Fruit fly (Drosophila melanogaster) whole organism, wandering third instar larva: ENCODE data around the gene CG32428.
A peak's percentile ranks its signal among the peaks of the same experiment; 100 is the strongest.

Experiments
- Abd-B ChIP-seq: fragments of >200 bp; optimal IDR thresholded peaks from 2 replicates; lab custom pipeline; 2017; ENCODE audit warnings: missing biosample characterization, missing genetic modification characterization
- CG9705 ChIP-seq: fragments of 200-800 bp; sonication (Bioruptor generic); optimal IDR thresholded peaks from 2 replicates; lab custom pipeline; 2018; ENCODE audit warnings: missing biosample characterization, mild to moderate bottlenecking, missing genetic modification characterization
- CrebA ChIP-seq: fragments of 200-800 bp; sonication (Bioruptor generic); optimal IDR thresholded peaks from 2 replicates; lab custom pipeline; 2016; ENCODE audit warnings: missing biosample characterization, mild to moderate bottlenecking, missing genetic modification characterization, borderline replicate concordance
- Dfd ChIP-seq: fragments of >200 bp; optimal IDR thresholded peaks from 2 replicates; lab custom pipeline; 2017; ENCODE audit warnings: missing biosample characterization, missing genetic modification characterization
- Dif ChIP-seq: fragments of 200-275, 200-300 bp; sonication (Bioruptor generic); optimal IDR thresholded peaks from 2 replicates; lab custom pipeline; 2018; ENCODE audit warnings: missing biosample characterization, missing genetic modification characterization; ENCODE audit not compliant: partially characterized antibody
- GATAd ChIP-seq: sonication (Bioruptor generic); optimal IDR thresholded peaks from 2 replicates; lab custom pipeline; 2016; ENCODE audit warnings: missing biosample characterization, missing genetic modification characterization
- HLH106 ChIP-seq: fragments of 200-800 bp; optimal IDR thresholded peaks from 3 replicates; lab custom pipeline; 2019; ENCODE audit warnings: missing biosample characterization, mild to moderate bottlenecking, missing genetic modification characterization, moderate library complexity
- Hnf4 ChIP-seq: fragments of 200-800 bp; sonication (Bioruptor generic); optimal IDR thresholded peaks from 2 replicates; lab custom pipeline; 2016; ENCODE audit warnings: missing biosample characterization, mild to moderate bottlenecking, missing genetic modification characterization
- Hr78 ChIP-seq: fragments of >200 bp; optimal IDR thresholded peaks from 2 replicates; lab custom pipeline; 2017; ENCODE audit warnings: missing biosample characterization, missing genetic modification characterization
- Hr83 ChIP-seq: fragments of 200-300 bp; sonication (Bioruptor generic); optimal IDR thresholded peaks from 2 replicates; lab custom pipeline; 2016; ENCODE audit warnings: missing biosample characterization, mild to moderate bottlenecking, missing genetic modification characterization, moderate library complexity; ENCODE audit not compliant: poor library complexity, severe bottlenecking
- Jra ChIP-seq: sonication (Bioruptor generic); optimal IDR thresholded peaks from 2 replicates; lab custom pipeline; 2016; ENCODE audit warnings: missing biosample characterization, missing genetic modification characterization
- Myc ChIP-seq: fragments of >200 bp; optimal IDR thresholded peaks from 2 replicates; lab custom pipeline; 2017
- N ChIP-seq: fragments of >200 bp; optimal IDR thresholded peaks from 2 replicates; lab custom pipeline; 2018; ENCODE audit warnings: missing biosample characterization, missing external identifiers, missing genetic modification characterization
- OdsH ChIP-seq: fragments of 200-800 bp; sonication (Bioruptor generic); optimal IDR thresholded peaks from 2 replicates; lab custom pipeline; 2016; ENCODE audit warnings: missing biosample characterization, mild to moderate bottlenecking, missing genetic modification characterization
- Rel ChIP-seq, 2 experiments: fragments of 200-800 bp; sonication (Bioruptor generic) in 1 of 2; optimal IDR thresholded peaks; 2 replicates in 1 of 2; 3 replicates in 1 of 2; lab custom pipeline; 2016 to 2019; ENCODE audit warnings: mild to moderate bottlenecking in 2 of 2, missing biosample characterization in 2 of 2, missing genetic modification characterization in 2 of 2, moderate library complexity in 1 of 2
- Sp1 ChIP-seq: fragments of 200-800 bp; sonication (Bioruptor generic); optimal IDR thresholded peaks from 3 replicates; lab custom pipeline; 2019; ENCODE audit warnings: missing biosample characterization, mild to moderate bottlenecking, missing genetic modification characterization, moderate library complexity
- Vsx2 ChIP-seq: fragments of 200-300, 225-300 bp; sonication (Bioruptor generic); optimal IDR thresholded peaks from 2 replicates; lab custom pipeline; 2018; ENCODE audit warnings: missing biosample characterization, missing genetic modification characterization; ENCODE audit not compliant: partially characterized antibody
- br ChIP-seq: fragments of 200-800 bp; sonication (Bioruptor generic); optimal IDR thresholded peaks from 2 replicates; lab custom pipeline; 2016; ENCODE audit warnings: missing biosample characterization, missing genetic modification characterization
- brk ChIP-seq: fragments of 200-800 bp; sonication (Bioruptor generic); optimal IDR thresholded peaks from 2 replicates; lab custom pipeline; 2016; ENCODE audit warnings: missing biosample characterization, mild to moderate bottlenecking, missing genetic modification characterization
- dl ChIP-seq, 2 experiments: fragments of 175-275, 200-275 bp in 1 of 2; fragments of 200-275 bp in 1 of 2; sonication (Bioruptor generic); optimal IDR thresholded peaks; lab custom pipeline; 2018; ENCODE audit warnings: mild to moderate bottlenecking in 2 of 2, missing biosample characterization in 2 of 2, missing genetic modification characterization in 2 of 2, moderate library complexity in 2 of 2; ENCODE audit not compliant: partially characterized antibody in 2 of 2, insufficient read depth in 1 of 2
- dmrt93B ChIP-seq: fragments of 200-800 bp; sonication (Bioruptor generic); optimal IDR thresholded peaks from 2 replicates; lab custom pipeline; 2018; ENCODE audit warnings: missing biosample characterization, mild to moderate bottlenecking, missing genetic modification characterization
- ey ChIP-seq: fragments of 200-800 bp; sonication (Bioruptor generic); optimal IDR thresholded peaks from 2 replicates; lab custom pipeline; 2016; ENCODE audit warnings: missing biosample characterization, missing genetic modification characterization
- foxo ChIP-seq, 2 experiments: fragments of 200-800 bp; sonication (Bioruptor generic); optimal IDR thresholded peaks; 2 replicates in 1 of 2; 3 replicates in 1 of 2; lab custom pipeline; 2016 to 2017; ENCODE audit warnings: missing biosample characterization in 2 of 2, missing genetic modification characterization in 2 of 2
- fru ChIP-seq: fragments of 200-800 bp; sonication (Bioruptor generic); optimal IDR thresholded peaks from 3 replicates; lab custom pipeline; 2016; ENCODE audit warnings: missing biosample characterization, mild to moderate bottlenecking, missing genetic modification characterization
- h ChIP-seq: fragments of 200-800 bp; sonication (Bioruptor generic); optimal IDR thresholded peaks from 3 replicates; lab custom pipeline; 2016; ENCODE audit warnings: missing biosample characterization, mild to moderate bottlenecking, missing genetic modification characterization
- jim ChIP-seq: fragments of 175-275, 200-325 bp; sonication (Bioruptor generic); optimal IDR thresholded peaks from 2 replicates; lab custom pipeline; 2016; ENCODE audit warnings: missing biosample characterization, mild to moderate bottlenecking, missing genetic modification characterization
- pan ChIP-seq: fragments of >200 bp; optimal IDR thresholded peaks from 2 replicates; lab custom pipeline; 2017
- psq ChIP-seq: fragments of 200-800 bp; sonication (Bioruptor generic); optimal IDR thresholded peaks from 3 replicates; lab custom pipeline; 2017; ENCODE audit warnings: missing biosample characterization, mild to moderate bottlenecking, missing genetic modification characterization, moderate library complexity
- rgr ChIP-seq: fragments of 200-800 bp; sonication (Bioruptor generic); optimal IDR thresholded peaks from 3 replicates; lab custom pipeline; 2016; ENCODE audit warnings: missing biosample characterization, mild to moderate bottlenecking, missing genetic modification characterization
- sage ChIP-seq: fragments of 200-800 bp; sonication (Bioruptor generic); optimal IDR thresholded peaks from 2 replicates; lab custom pipeline; 2016; ENCODE audit warnings: missing biosample characterization, mild to moderate bottlenecking, missing genetic modification characterization
- sv ChIP-seq: fragments of 200-800 bp; sonication (Bioruptor generic); optimal IDR thresholded peaks from 3 replicates; lab custom pipeline; 2016; ENCODE audit warnings: missing biosample characterization, missing genetic modification characterization
- usp ChIP-seq: fragments of >200 bp; optimal IDR thresholded peaks from 2 replicates; lab custom pipeline; 2017; ENCODE audit warnings: missing biosample characterization, missing genetic modification characterization

Gene CG32428

DNA sequence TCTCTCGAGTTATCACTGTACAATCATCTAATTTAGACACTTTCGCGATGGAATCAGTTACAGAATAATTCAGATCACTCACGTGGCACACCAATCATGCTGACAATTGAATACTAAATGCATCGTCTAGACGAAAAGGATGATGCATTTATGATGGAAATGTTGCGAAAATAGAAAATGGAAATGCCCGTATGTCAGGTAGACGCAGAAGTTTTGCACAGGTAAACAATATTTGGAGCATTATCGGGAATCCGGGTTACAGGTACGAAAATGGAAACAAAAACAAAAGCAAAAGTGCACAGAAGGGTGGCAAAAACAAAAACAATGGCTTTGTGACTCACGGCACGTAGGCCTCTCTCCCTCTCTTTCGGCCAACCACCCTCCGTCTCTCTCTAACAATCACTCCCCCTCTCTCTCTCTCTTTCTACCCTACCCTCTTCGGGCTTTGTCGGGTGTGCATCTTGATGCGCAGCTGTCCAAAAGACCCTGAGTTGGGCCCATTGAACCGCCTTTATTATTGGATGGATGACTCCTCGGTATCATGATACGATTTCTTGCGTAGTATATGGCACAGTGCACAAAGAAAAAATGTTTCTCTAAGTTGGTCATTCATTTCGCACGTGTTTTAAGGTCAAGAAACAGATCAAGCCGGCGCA is 43.8 kb upstream of the CG32428 start:
- TF ChIP-seq Vsx2 (GFP tag; lab: Kevin White, UChicago) (no peak), HLH106 (tag; lab: Kevin White, UChicago) (no peak), Hnf4 (GFP tag; lab: Kevin White, UChicago) (peak; percentile 11), Dif (peak; percentile 37), ey (GFP tag; lab: Kevin White, UChicago) (no peak), usp (GFP tag; lab: Kevin White, UChicago) (no peak), Abd-B (GFP tag; lab: Kevin White, UChicago) (no peak), Hr78 (GFP tag; lab: Kevin White, UChicago) (no peak), sv (GFP tag; lab: Kevin White, UChicago) (no peak), pan (lab: Kevin White, UChicago) (no peak), CrebA (GFP tag; lab: Kevin White, UChicago) (peak; percentile 46), Hr83 (peak; percentile 83), h (GFP tag; lab: Kevin White, UChicago) (no peak), dl (GFP tag; optimal IDR thresholded peaks at IDR 0.05; lab: Kevin White, UChicago; ENCODE audit: insufficient read depth in 1 of 2, partially characterized antibody in 2 of 2) (peak in 1 of 2 experiments; percentile 77), psq (GFP tag; lab: Kevin White, UChicago) (peak; percentile 86), N (GFP tag; lab: Kevin White, UChicago) (no peak), GATAd (no peak), sage (GFP tag; lab: Kevin White, UChicago) (no peak), Jra (GFP tag; lab: Kevin White, UChicago) (peak; percentile 90), Dfd (GFP tag; lab: Kevin White, UChicago) (no peak), jim (no peak), Rel (GFP tag; optimal IDR thresholded peaks at IDR 0.05; lab: Kevin White, UChicago) (no peak), Rel (tag; optimal IDR thresholded peaks at IDR 0.05; lab: Kevin White, UChicago) (peak; percentile 84), CG9705 (GFP tag; lab: Kevin White, UChicago) (no peak), br (GFP tag; lab: Kevin White, UChicago) (no peak)

DNA sequence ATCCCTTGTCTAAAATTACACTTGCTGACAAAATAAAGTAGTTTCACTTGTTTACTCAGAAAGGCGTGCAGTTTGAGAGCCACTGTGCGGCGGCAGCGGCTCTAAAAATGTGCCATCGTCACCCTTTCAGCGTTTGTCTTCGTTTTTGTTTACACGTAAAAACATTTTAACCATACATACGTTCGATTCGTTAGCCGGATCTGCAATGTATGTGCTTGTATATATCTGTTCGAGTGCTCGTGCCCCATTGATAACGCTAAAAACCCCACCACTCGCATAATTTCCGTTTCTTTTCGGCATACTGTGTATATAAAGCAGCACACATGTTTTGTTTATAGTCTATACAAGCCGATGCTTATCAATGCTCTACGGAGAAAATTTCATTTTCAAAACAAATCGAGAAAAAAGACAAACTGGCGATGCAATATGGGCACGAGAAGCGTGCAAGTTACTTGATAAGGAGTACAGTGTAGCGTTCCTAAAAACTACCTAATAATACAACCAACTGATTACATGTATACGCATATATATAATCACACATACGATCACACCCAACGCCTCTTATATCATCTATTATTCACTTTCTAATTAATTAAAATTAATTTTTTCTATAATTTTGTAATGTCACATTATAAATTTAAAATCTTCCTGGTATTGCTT is 43.1 kb upstream of the CG32428 start:
- TF ChIP-seq fru (peak; percentile 34), brk (peak; percentile 4), Dif (no peak), CrebA (GFP tag; lab: Kevin White, UChicago) (no peak), pan (lab: Kevin White, UChicago) (no peak), Sp1 (GFP tag; lab: Kevin White, UChicago) (peak; percentile 56), dmrt93B (GFP tag; lab: Kevin White, UChicago) (no peak), Myc (no peak), foxo (GFP tag; optimal IDR thresholded peaks at IDR 0.05; lab: Kevin White, UChicago) (peak in 1 of 2 experiments; percentile 63), h (GFP tag; lab: Kevin White, UChicago) (peak; percentile 65), HLH106 (tag; lab: Kevin White, UChicago) (peak; percentile 64), rgr (GFP tag; lab: Kevin White, UChicago) (peak; percentile 63), Hr78 (GFP tag; lab: Kevin White, UChicago) (no peak), sage (GFP tag; lab: Kevin White, UChicago) (no peak), usp (GFP tag; lab: Kevin White, UChicago) (no peak), GATAd (no peak), Rel (GFP tag; optimal IDR thresholded peaks at IDR 0.05; lab: Kevin White, UChicago) (no peak), Rel (tag; optimal IDR thresholded peaks at IDR 0.05; lab: Kevin White, UChicago) (peak; percentile 96), OdsH (GFP tag; lab: Kevin White, UChicago) (peak; percentile 56), Hr83 (no peak), ey (GFP tag; lab: Kevin White, UChicago) (no peak), Vsx2 (GFP tag; lab: Kevin White, UChicago) (no peak), psq (GFP tag; lab: Kevin White, UChicago) (no peak), br (GFP tag; lab: Kevin White, UChicago) (peak; percentile 16)
- TF ChIP-seq, all 38 proteins: peak for 10

DNA sequence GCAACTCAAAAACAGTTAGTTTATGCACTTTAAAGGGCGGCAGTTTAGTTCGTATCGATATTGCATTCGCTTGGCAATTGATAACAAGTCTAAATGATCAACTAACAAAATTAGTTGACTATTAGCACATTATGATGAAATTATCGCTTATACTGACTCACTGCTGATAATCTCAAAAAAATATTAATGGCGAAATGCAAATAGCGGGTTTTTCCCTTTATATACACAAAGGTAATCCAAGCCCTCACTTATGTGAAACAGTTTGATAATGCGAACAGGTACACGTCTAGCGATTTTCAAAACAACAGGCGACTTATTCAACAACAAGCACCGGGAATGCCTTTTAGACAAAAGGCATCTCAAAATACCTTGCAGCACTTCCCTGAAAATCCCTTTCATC is 40.6 kb upstream of the CG32428 start:
- TF ChIP-seq N (GFP tag; lab: Kevin White, UChicago) (no peak), Rel (GFP tag; optimal IDR thresholded peaks at IDR 0.05; lab: Kevin White, UChicago) (no peak), Rel (tag; optimal IDR thresholded peaks at IDR 0.05; lab: Kevin White, UChicago) (peak; percentile 97)
- TF ChIP-seq, all 38 proteins: peak for 1
